Worm (Caenorhabditis elegans) whole organism, L4 larva: Measurements from ENCODE around the gene sms-3.

Experiments used
- F10B5.3 ChIP-seq: sonication (generic microtip); optimal IDR thresholded peaks from 2 replicates; lab custom pipeline; 2016; ENCODE audit warnings: mild to moderate bottlenecking, missing genetic modification characterization, missing compliant biosample characterization
- ceh-82 ChIP-seq: sonication (generic microtip); optimal IDR thresholded peaks from 2 replicates; lab custom pipeline; 2017; ENCODE audit warnings: missing biosample characterization, missing genetic modification characterization
- hmg-1.1 ChIP-seq: fragments of 200-800 bp; sonication (Bioruptor generic); IDR thresholded peaks from 2 replicates; pipeline ENCODE4 v1.3.6; 2022; ENCODE audit warnings: missing genetic modification reagents, missing genetic modification characterization, missing compliant biosample characterization
- lim-7 ChIP-seq: fragments of 200-800 bp; sonication (Bioruptor generic); IDR thresholded peaks from 2 replicates; pipeline ENCODE4 v1.3.6; 2022; ENCODE audit warnings: missing genetic modification characterization, missing compliant biosample characterization
- nhr-11 ChIP-seq: fragments of 150-350 bp; optimal IDR thresholded peaks from 2 replicates; lab custom pipeline; 2014; ENCODE audit warnings: missing biosample characterization, missing genetic modification characterization
- nhr-111 ChIP-seq: fragments of 200-800 bp; sonication (Bioruptor generic); optimal IDR thresholded peaks from 2 replicates; lab custom pipeline; 2018; ENCODE audit warnings: mild to moderate bottlenecking, missing genetic modification characterization, missing compliant biosample characterization
- nhr-76 ChIP-seq: fragments of 150-350 bp; optimal IDR thresholded peaks from 2 replicates; lab custom pipeline; 2014; ENCODE audit warnings: missing biosample characterization, missing genetic modification characterization

DNA sequence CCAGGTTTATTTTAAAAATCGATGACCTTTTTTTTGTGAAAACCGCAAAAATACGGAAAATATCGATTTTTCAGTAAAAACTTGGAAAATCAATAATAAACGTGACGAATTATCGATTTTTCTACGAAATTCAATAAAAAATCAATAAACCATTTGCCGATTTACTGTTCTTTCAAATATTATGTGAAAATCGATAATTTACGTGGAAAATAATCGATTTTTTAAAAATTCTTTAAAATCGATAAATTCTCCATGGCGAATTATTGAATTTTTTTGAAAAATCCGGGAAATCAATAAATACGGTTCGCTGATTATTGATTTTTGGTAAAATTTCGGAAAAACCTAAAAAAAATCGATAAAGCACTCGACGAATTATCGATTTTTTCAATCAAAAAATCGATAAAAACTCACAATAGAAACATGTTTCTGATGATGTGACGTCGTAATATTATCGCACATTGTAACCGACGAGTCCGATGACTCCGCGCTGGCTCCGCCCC lies 16.7 kb downstream of the sms-3 start:
- TF ChIP-seq ceh-82 (tag; lab: Kevin White, UChicago): no peak
- TF ChIP-seq F10B5.3: no peak
- no peak for TF ChIP-seq nhr-111 (GFP tag; lab: Kevin White, UChicago)
- TF ChIP-seq nhr-76 (tag; lab: Kevin White, UChicago): no peak
- no peak for TF ChIP-seq hmg-1.1 (GFP tag; lab: Robert Waterston, UW)
- no peak for TF ChIP-seq lim-7 (GFP tag; lab: Robert Waterston, UW)
- no peak for TF ChIP-seq nhr-11 (tag; lab: Kevin White, UChicago)
